Worm (Caenorhabditis elegans) whole organism, L1 larva: ENCODE measurements around the gene F35H8.1.

ENCODE experiments used
- C04F5.9 ChIP-seq: sonication (generic microtip); optimal IDR thresholded peaks from 2 replicates; lab custom pipeline; 2016; ENCODE audit warnings: missing genetic modification characterization, missing compliant biosample characterization
- C34B4.2 ChIP-seq: sonication (generic microtip); optimal IDR thresholded peaks from 2 replicates; lab custom pipeline; 2017; ENCODE audit warnings: mild to moderate bottlenecking, missing genetic modification characterization, missing compliant biosample characterization
- aly-2 ChIP-seq: fragments of 150-350 bp; optimal IDR thresholded peaks from 2 replicates; lab custom pipeline; 2014; ENCODE audit warnings: missing biosample characterization, missing genetic modification characterization
- ama-1 ChIP-seq: fragments of 150-350 bp; optimal IDR thresholded peaks from 2 replicates; lab custom pipeline; 2014
- ceh-63 ChIP-seq: fragments of 200-800 bp; sonication (Bioruptor generic); optimal IDR thresholded peaks from 2 replicates; lab custom pipeline; 2018; ENCODE audit warnings: mild to moderate bottlenecking, missing genetic modification characterization, missing compliant biosample characterization
- ceh-8 ChIP-seq: fragments of 200-800 bp; sonication (Bioruptor generic); optimal IDR thresholded peaks from 2 replicates; lab custom pipeline; 2018; ENCODE audit warnings: mild to moderate bottlenecking, missing genetic modification characterization, moderate library complexity, missing compliant biosample characterization
- ceh-90 ChIP-seq: sonication (generic microtip); optimal IDR thresholded peaks from 2 replicates; lab custom pipeline; 2016; ENCODE audit warnings: missing genetic modification characterization, missing compliant biosample characterization
- ces-1 ChIP-seq: fragments of 150-350 bp; optimal IDR thresholded peaks from 2 replicates; lab custom pipeline; 2014; ENCODE audit warnings: missing biosample characterization, missing genetic modification reagents, missing genetic modification characterization
- efl-1 ChIP-seq, 4 experiments: fragments of 150-350 bp; optimal IDR thresholded peaks in 3 of 4; peaks in 1 of 4; 1 replicate in 1 of 4; 2 replicates in 3 of 4; lab custom pipeline; 2014; ENCODE audit warnings: missing biosample characterization in 2 of 4, missing genetic modification characterization in 2 of 4, missing genetic modification reagents in 2 of 4
- elt-2 ChIP-seq: sonication (generic microtip); optimal IDR thresholded peaks from 2 replicates; lab custom pipeline; 2016; ENCODE audit warnings: missing genetic modification characterization, mild to moderate bottlenecking, inconsistent platforms, missing compliant biosample characterization, missing genetic modification reagents
- ets-5 ChIP-seq: fragments of 200-800 bp; sonication (Bioruptor generic); IDR thresholded peaks from 2 replicates; pipeline ENCODE4 v1.3.6; 2022; ENCODE audit warnings: missing genetic modification characterization, missing compliant biosample characterization
- fkh-10 ChIP-seq: sonication (generic microtip); optimal IDR thresholded peaks from 2 replicates; lab custom pipeline; 2017; ENCODE audit warnings: missing biosample characterization, missing genetic modification reagents, missing genetic modification characterization
- fkh-4 ChIP-seq: sonication (generic microtip); optimal IDR thresholded peaks from 2 replicates; lab custom pipeline; 2016; ENCODE audit warnings: missing compliant biosample characterization, missing genetic modification characterization, borderline replicate concordance
- fkh-8 ChIP-seq: sonication (generic microtip); optimal IDR thresholded peaks from 2 replicates; lab custom pipeline; 2016; ENCODE audit warnings: mild to moderate bottlenecking, missing genetic modification characterization, missing compliant biosample characterization
- fos-1 ChIP-seq: fragments of 150-350 bp; optimal IDR thresholded peaks from 2 replicates; lab custom pipeline; 2014; ENCODE audit warnings: missing biosample characterization, missing genetic modification characterization
- hlh-17 ChIP-seq: fragments of 200-800 bp; sonication (Bioruptor generic); optimal IDR thresholded peaks from 2 replicates; lab custom pipeline; 2018; ENCODE audit warnings: missing genetic modification characterization, mild to moderate bottlenecking, missing compliant biosample characterization, moderate library complexity, borderline replicate concordance
- hpl-2 ChIP-seq: fragments of 150-350 bp; optimal IDR thresholded peaks from 2 replicates; lab custom pipeline; 2014; ENCODE audit warnings: missing biosample characterization, missing genetic modification reagents, missing genetic modification characterization
- irx-1 ChIP-seq: sonication (generic microtip); optimal IDR thresholded peaks from 2 replicates; lab custom pipeline; 2016; ENCODE audit warnings: missing genetic modification characterization, missing compliant biosample characterization
- isw-1 ChIP-seq: fragments of 200-800 bp; sonication (Bioruptor generic); IDR thresholded peaks from 2 replicates; pipeline ENCODE4 v1.3.6; 2022; ENCODE audit warnings: missing genetic modification characterization, missing compliant biosample characterization
- mab-9 ChIP-seq: fragments of 200-800 bp; sonication (Bioruptor generic); IDR thresholded peaks from 2 replicates; pipeline ENCODE4 v1.3.6; 2022; ENCODE audit warnings: missing genetic modification reagents, missing genetic modification characterization, missing compliant biosample characterization
- mdl-1 ChIP-seq, 2 experiments: fragments of 150-350 bp; optimal IDR thresholded peaks; 2 replicates each; lab custom pipeline; 2014 to 2017; ENCODE audit warnings: missing biosample characterization in 2 of 2, missing genetic modification characterization in 2 of 2, inconsistent platforms in 1 of 2
- mep-1 ChIP-seq: fragments of 150-350 bp; optimal IDR thresholded peaks from 2 replicates; lab custom pipeline; 2014; ENCODE audit warnings: missing biosample characterization, missing genetic modification characterization
- nhr-11 ChIP-seq: fragments of 150-350 bp; optimal IDR thresholded peaks from 2 replicates; lab custom pipeline; 2014; ENCODE audit warnings: missing biosample characterization, missing genetic modification characterization
- nhr-12 ChIP-seq: sonication (generic microtip); optimal IDR thresholded peaks from 2 replicates; lab custom pipeline; 2017; ENCODE audit warnings: missing biosample characterization, missing genetic modification characterization
- nhr-237 ChIP-seq: fragments of 150-350 bp; optimal IDR thresholded peaks from 2 replicates; lab custom pipeline; 2014; ENCODE audit warnings: missing biosample characterization, missing genetic modification characterization
- nhr-47 ChIP-seq: sonication (generic microtip); optimal IDR thresholded peaks from 2 replicates; lab custom pipeline; 2016; ENCODE audit warnings: mild to moderate bottlenecking, missing genetic modification characterization, moderate library complexity, missing compliant biosample characterization
- nhr-71 ChIP-seq: sonication (generic microtip); optimal IDR thresholded peaks from 2 replicates; lab custom pipeline; 2016; ENCODE audit warnings: mild to moderate bottlenecking, missing genetic modification characterization, moderate library complexity, missing compliant biosample characterization
- nhr-76 ChIP-seq: sonication (generic microtip); optimal IDR thresholded peaks from 2 replicates; lab custom pipeline; 2017; ENCODE audit warnings: missing biosample characterization, missing genetic modification characterization
- nhr-77 ChIP-seq: fragments of 150-350 bp; optimal IDR thresholded peaks from 2 replicates; lab custom pipeline; 2014; ENCODE audit warnings: missing biosample characterization, missing genetic modification characterization
- nhr-84 ChIP-seq: sonication (generic microtip); optimal IDR thresholded peaks from 2 replicates; lab custom pipeline; 2017; ENCODE audit warnings: missing biosample characterization, missing genetic modification characterization
- pag-3 ChIP-seq: sonication (generic microtip); optimal IDR thresholded peaks from 2 replicates; lab custom pipeline; 2017; ENCODE audit warnings: missing genetic modification characterization, mild to moderate bottlenecking, missing compliant biosample characterization, antibody characterized with exemption, borderline replicate concordance; ENCODE audit not compliant: insufficient read depth
- sox-4 ChIP-seq: sonication (generic microtip); optimal IDR thresholded peaks from 2 replicates; lab custom pipeline; 2016; ENCODE audit warnings: missing genetic modification characterization, missing compliant biosample characterization
- sptf-1 ChIP-seq: fragments of 150-350 bp; optimal IDR thresholded peaks from 2 replicates; lab custom pipeline; 2014; ENCODE audit warnings: missing biosample characterization, missing genetic modification characterization
- tlp-1 ChIP-seq: fragments of 150-350 bp; optimal IDR thresholded peaks from 2 replicates; lab custom pipeline; 2014; ENCODE audit warnings: missing biosample characterization, missing genetic modification characterization
- unc-30 ChIP-seq: sonication (generic microtip); optimal IDR thresholded peaks from 2 replicates; lab custom pipeline; 2017; ENCODE audit warnings: missing biosample characterization, missing genetic modification characterization
- unc-98 ChIP-seq: fragments of 200-800 bp; sonication (Bioruptor generic); IDR thresholded peaks from 2 replicates; pipeline ENCODE4 v1.3.6; 2022; ENCODE audit warnings: missing genetic modification characterization, missing compliant biosample characterization
- zag-1 ChIP-seq: fragments of 150-350 bp; optimal IDR thresholded peaks from 2 replicates; lab custom pipeline; 2014; ENCODE audit warnings: missing biosample characterization, missing genetic modification characterization
- zip-4 ChIP-seq: fragments of 200-800 bp; sonication (Bioruptor generic); optimal IDR thresholded peaks from 2 replicates; lab custom pipeline; 2018; ENCODE audit warnings: mild to moderate bottlenecking, missing genetic modification characterization, moderate library complexity, missing compliant biosample characterization
- ztf-4 ChIP-seq: fragments of 150-350 bp; optimal IDR thresholded peaks from 2 replicates; lab custom pipeline; 2014; ENCODE audit warnings: missing biosample characterization, missing genetic modification characterization

Gene F35H8.1

DNA sequence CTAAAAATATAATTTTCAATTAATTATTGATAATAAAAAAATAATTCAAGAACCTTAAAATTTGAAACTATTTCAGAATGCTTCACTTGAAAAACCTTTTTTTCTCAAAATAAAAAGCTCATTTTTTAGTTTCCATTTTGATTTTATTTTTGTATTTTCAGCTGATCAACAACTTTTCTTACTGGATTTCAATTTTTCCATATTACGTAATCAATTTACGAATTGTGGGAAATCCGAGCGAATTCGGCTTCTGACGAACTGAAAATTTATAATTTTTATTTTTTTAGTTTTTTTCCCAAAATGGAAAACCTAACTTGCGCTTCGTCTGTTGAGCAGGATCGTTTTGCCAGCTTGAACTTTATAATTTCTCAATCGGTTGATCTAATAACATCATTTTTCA is 15.7 kb downstream of the F35H8.1 start, which contains the start of gene sra-8:
Gene sra-8, plus strand, starts transcription at position 301 of the 400 bp plus-strand sequence.
- TF ChIP-seq nhr-12 (tag; lab: Kevin White, UChicago) = no peak
- no peak for TF ChIP-seq ama-1 (lab: Kevin White, UChicago)
- no peak for TF ChIP-seq nhr-47
- no peak for TF ChIP-seq nhr-11 (tag; lab: Kevin White, UChicago)
- no peak for TF ChIP-seq fkh-8 (tag; lab: Kevin White, UChicago)
- TF ChIP-seq nhr-84 (tag; lab: Kevin White, UChicago) = no peak
- no peak for TF ChIP-seq unc-30 (tag; lab: Kevin White, UChicago)
- no peak for TF ChIP-seq unc-98 (GFP tag; lab: Robert Waterston, UW)
- TF ChIP-seq zag-1 = no peak
- no peak for TF ChIP-seq irx-1 (tag; lab: Kevin White, UChicago)
- no peak for TF ChIP-seq mab-9
- no peak for TF ChIP-seq nhr-237 (tag; lab: Kevin White, UChicago)
- no peak for TF ChIP-seq isw-1 (GFP tag; lab: Robert Waterston, UW)

DNA sequence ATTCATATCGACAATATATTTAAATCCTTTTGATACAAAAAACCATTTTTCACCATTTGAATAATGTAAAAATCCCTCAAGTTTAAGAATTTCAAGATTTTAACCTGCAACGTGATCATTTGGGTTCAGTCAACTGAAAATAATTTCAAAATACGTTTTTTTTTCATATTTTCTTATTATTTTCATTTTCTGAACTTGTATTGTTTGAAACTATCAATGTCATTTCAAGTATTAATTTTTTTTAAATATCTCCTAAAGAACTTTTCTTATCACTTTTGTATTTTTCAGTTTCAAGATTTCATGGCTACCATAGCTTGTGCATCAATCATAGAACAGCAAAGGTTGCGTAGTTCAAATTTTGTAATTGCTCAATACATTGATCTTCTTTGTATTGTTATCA is 21.1 kb downstream of the F35H8.1 start, which contains the start of gene sra-9:
Gene sra-9, plus strand, starts transcription at position 301 of the 400 bp plus-strand sequence.
- TF ChIP-seq nhr-47 = no peak
- no peak for TF ChIP-seq ceh-8 (GFP tag; lab: Kevin White, UChicago)
- TF ChIP-seq ceh-63 (GFP tag; lab: Kevin White, UChicago) = no peak
- TF ChIP-seq ceh-90 = no peak
- no peak for TF ChIP-seq nhr-11 (tag; lab: Kevin White, UChicago)
- no peak for TF ChIP-seq aly-2 (tag; lab: Kevin White, UChicago)
- TF ChIP-seq C34B4.2 (tag; lab: Kevin White, UChicago) = no peak
- TF ChIP-seq hpl-2 (GFP tag; lab: Kevin White, UChicago) = no peak
- TF ChIP-seq fos-1 (tag; lab: Kevin White, UChicago) = no peak
- TF ChIP-seq nhr-71 (tag; lab: Kevin White, UChicago) = no peak
- no peak for TF ChIP-seq zip-4 (GFP tag; lab: Kevin White, UChicago)
- TF ChIP-seq hlh-17 (GFP tag; lab: Kevin White, UChicago) = no peak
- no peak for TF ChIP-seq ztf-4 (tag; lab: Kevin White, UChicago)
- no peak for TF ChIP-seq tlp-1 (tag; lab: Kevin White, UChicago)

DNA sequence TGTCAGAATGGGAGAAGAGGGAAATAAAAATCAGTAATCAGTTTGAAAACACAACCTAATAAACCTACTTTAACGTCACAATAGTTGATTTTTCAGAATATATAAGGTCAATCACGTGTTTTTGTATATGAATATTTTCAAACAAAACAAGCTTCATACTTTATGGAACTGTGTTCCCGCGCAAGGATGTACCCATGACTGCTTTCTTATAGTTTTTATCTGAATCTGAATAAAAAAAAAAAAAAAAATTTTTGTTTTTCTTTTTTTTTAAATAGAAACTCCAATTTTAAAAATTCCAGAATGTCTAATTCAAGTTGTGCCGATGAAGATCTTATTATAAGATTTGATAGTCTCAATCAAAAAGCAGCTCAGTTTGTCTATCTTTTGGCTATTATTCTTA is 24.6 kb downstream of the F35H8.1 start, which contains the start of gene sra-2:
Gene sra-2, plus strand, starts transcription at position 301 of the 400 bp plus-strand sequence.
- TF ChIP-seq ets-5 (no peak), pag-3 (tag; lab: Kevin White, UChicago) (no peak), efl-1 (optimal IDR thresholded peaks at IDR 0.05; lab: Kevin White, UChicago) (no peak), efl-1 (GFP tag; optimal IDR thresholded peaks at IDR 0.05 in 1 of 2; lab: Kevin White, UChicago) (no peak), elt-2 (tag; lab: Kevin White, UChicago) (no peak), zip-4 (GFP tag; lab: Kevin White, UChicago) (no peak), C04F5.9 (no peak), nhr-47 (no peak), sptf-1 (no peak), ztf-4 (tag; lab: Kevin White, UChicago) (no peak), ceh-63 (GFP tag; lab: Kevin White, UChicago) (no peak), mep-1 (no peak), tlp-1 (tag; lab: Kevin White, UChicago) (no peak), nhr-84 (tag; lab: Kevin White, UChicago) (no peak), nhr-76 (tag; lab: Kevin White, UChicago) (no peak), ces-1 (GFP tag; lab: Kevin White, UChicago) (no peak), fkh-4 (tag; lab: Kevin White, UChicago) (no peak)

DNA sequence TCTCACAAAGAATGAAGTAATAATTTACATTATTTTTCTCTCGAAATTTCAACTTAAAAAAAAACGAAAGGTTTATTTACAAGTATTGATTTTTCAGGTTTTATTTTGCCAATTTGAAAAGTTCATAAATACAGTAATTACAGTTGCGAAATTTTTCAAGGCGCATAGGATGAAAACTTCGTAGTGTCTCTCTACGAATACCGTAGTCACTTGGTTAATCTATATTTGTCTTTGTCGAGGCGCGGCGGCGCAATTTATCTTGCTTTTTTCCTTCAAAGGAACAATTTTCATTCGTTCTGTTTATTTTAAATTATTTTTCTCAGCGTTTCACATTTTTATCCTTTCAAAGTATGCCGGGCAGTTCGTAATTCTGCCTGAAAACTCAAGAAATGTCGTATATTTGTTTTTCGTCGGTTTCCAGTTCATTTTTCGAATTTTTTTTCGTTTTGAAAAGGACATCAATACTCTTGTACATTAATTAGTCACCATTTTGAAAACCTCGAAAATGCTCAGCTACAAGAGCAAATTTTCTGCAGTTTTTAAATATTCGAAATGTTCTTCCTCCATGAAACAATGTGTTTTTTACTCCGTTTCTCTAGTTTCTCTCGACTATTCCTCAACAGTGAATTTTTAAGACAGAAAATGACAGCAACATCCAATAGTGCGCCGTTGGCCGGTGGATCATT is 29.4 kb downstream of the F35H8.1 start, which contains the start of gene mex-6:
Gene mex-6, plus strand, starts transcription at position 636 of the 686 bp plus-strand sequence.
- no peak for TF ChIP-seq sox-4 (tag; lab: Kevin White, UChicago)
- no peak for TF ChIP-seq fkh-10 (GFP tag; lab: Kevin White, UChicago)
- no peak for TF ChIP-seq isw-1 (GFP tag; lab: Robert Waterston, UW)
- no peak for TF ChIP-seq mdl-1 (tag; optimal IDR thresholded peaks at IDR 0.05; lab: Kevin White, UChicago)
- no peak for TF ChIP-seq mep-1
- TF ChIP-seq nhr-12 (tag; lab: Kevin White, UChicago) = no peak
- no peak for TF ChIP-seq C04F5.9
- no peak for TF ChIP-seq ceh-90
- TF ChIP-seq hpl-2 (GFP tag; lab: Kevin White, UChicago) = no peak
- no peak for TF ChIP-seq nhr-77
- no peak for TF ChIP-seq ets-5
- TF ChIP-seq, all 84 proteins: peak for 0
